Fruit fly (Drosophila melanogaster) whole organism, embryonic: ENCODE data around the gene Uvrag.
A peak's percentile ranks its signal among the peaks of the same experiment; 100 is the strongest.

Source experiments
- ATbp ChIP-seq: fragments of 200-800 bp; sonication (Bioruptor generic); optimal IDR thresholded peaks from 2 replicates; lab custom pipeline; 2017; ENCODE audit warnings: missing biosample characterization, mild to moderate bottlenecking, missing genetic modification characterization, missing genetic modification reagents
- B-H2 ChIP-seq: fragments of 200-800 bp; sonication (Bioruptor generic); optimal IDR thresholded peaks from 2 replicates; lab custom pipeline; 2018; ENCODE audit warnings: missing biosample characterization, mild to moderate bottlenecking, missing genetic modification characterization
- Blimp-1 ChIP-seq: fragments of 200-800 bp; sonication (Bioruptor generic); optimal IDR thresholded peaks from 3 replicates; lab custom pipeline; 2018; ENCODE audit warnings: missing biosample characterization, missing genetic modification characterization, mild to moderate bottlenecking, moderate library complexity, missing genetic modification reagents
- CG10267 ChIP-seq: fragments of 200-800 bp; sonication (Bioruptor generic); optimal IDR thresholded peaks from 2 replicates; lab custom pipeline; 2018; ENCODE audit warnings: missing biosample characterization, mild to moderate bottlenecking, missing genetic modification characterization, moderate library complexity
- CG10979 ChIP-seq: fragments of 200-800 bp; sonication (Bioruptor generic); optimal IDR thresholded peaks from 2 replicates; lab custom pipeline; 2018; ENCODE audit warnings: missing biosample characterization, mild to moderate bottlenecking, missing genetic modification characterization, moderate library complexity
- CG11456 ChIP-seq: fragments of 200-800 bp; sonication (Bioruptor generic); IDR thresholded peaks from 3 replicates; pipeline ENCODE4 v1.3.6; 2022; ENCODE audit warnings: missing biosample characterization, missing genetic modification characterization
- CG15514 ChIP-seq: fragments of 200-800 bp; sonication (Bioruptor generic); optimal IDR thresholded peaks from 3 replicates; lab custom pipeline; 2017; ENCODE audit warnings: missing biosample characterization, missing genetic modification characterization, mild to moderate bottlenecking, moderate library complexity, missing genetic modification reagents
- CG16779 ChIP-seq: fragments of 200-800 bp; sonication (Bioruptor generic); IDR thresholded peaks from 2 replicates; pipeline ENCODE4 v1.3.6; 2022; ENCODE audit warnings: missing biosample characterization, missing genetic modification characterization
- CG16863 ChIP-seq: fragments of 200-800 bp; sonication (Bioruptor generic); optimal IDR thresholded peaks from 3 replicates; lab custom pipeline; 2016; ENCODE audit warnings: missing biosample characterization, missing genetic modification characterization
- CG17361 ChIP-seq: fragments of 200-800 bp; sonication (Bioruptor generic); IDR thresholded peaks from 3 replicates; pipeline ENCODE4 v1.3.6; 2022; ENCODE audit warnings: missing biosample characterization, missing genetic modification characterization
- CG17912 ChIP-seq: fragments of 200-800 bp; sonication (Bioruptor generic); optimal IDR thresholded peaks from 2 replicates; lab custom pipeline; 2018; ENCODE audit warnings: missing biosample characterization, mild to moderate bottlenecking, missing genetic modification characterization
- CG34376 ChIP-seq: fragments of 200-800 bp; sonication (Bioruptor generic); optimal IDR thresholded peaks from 2 replicates; lab custom pipeline; 2018; ENCODE audit warnings: missing biosample characterization, mild to moderate bottlenecking, missing genetic modification characterization
- CG4404 ChIP-seq: fragments of 200-800 bp; sonication (Bioruptor generic); IDR thresholded peaks from 2 replicates; pipeline ENCODE4 v1.3.6; 2022; ENCODE audit warnings: missing biosample characterization, missing genetic modification characterization
- CG4707 ChIP-seq: fragments of 200-800 bp; sonication (Bioruptor generic); optimal IDR thresholded peaks from 2 replicates; lab custom pipeline; 2018; ENCODE audit warnings: missing biosample characterization, mild to moderate bottlenecking, missing genetic modification characterization, moderate library complexity
- CG6175 ChIP-seq: fragments of 200-800 bp; sonication (Bioruptor generic); IDR thresholded peaks from 3 replicates; pipeline ENCODE4 v1.3.6; 2022; ENCODE audit warnings: missing biosample characterization, missing genetic modification characterization
- CG6654 ChIP-seq: fragments of 200-800 bp; sonication (Bioruptor generic); optimal IDR thresholded peaks from 2 replicates; lab custom pipeline; 2017; ENCODE audit warnings: missing biosample characterization, mild to moderate bottlenecking, missing genetic modification characterization
- CG7786 ChIP-seq: fragments of 200-800 bp; sonication (Bioruptor generic); optimal IDR thresholded peaks from 2 replicates; lab custom pipeline; 2016; ENCODE audit warnings: missing biosample characterization, missing genetic modification characterization
- D19A ChIP-seq: fragments of 200-800 bp; optimal IDR thresholded peaks from 3 replicates; lab custom pipeline; 2019; ENCODE audit warnings: missing biosample characterization, mild to moderate bottlenecking, missing genetic modification characterization, moderate library complexity
- D19B ChIP-seq: fragments of 200-800 bp; sonication (Bioruptor generic); optimal IDR thresholded peaks from 2 replicates; lab custom pipeline; 2017; ENCODE audit warnings: missing biosample characterization, mild to moderate bottlenecking, missing genetic modification characterization
- Deaf1 ChIP-seq: fragments of 200-800 bp; optimal IDR thresholded peaks from 3 replicates; lab custom pipeline; 2019; ENCODE audit warnings: missing biosample characterization, mild to moderate bottlenecking, missing genetic modification characterization, moderate library complexity
- E2f1 ChIP-seq: fragments of 200-800 bp; sonication (Bioruptor generic); IDR thresholded peaks from 2 replicates; pipeline ENCODE4 v1.3.6; 2022; ENCODE audit warnings: missing biosample characterization, missing genetic modification characterization
- ERR ChIP-seq: fragments of 200-800 bp; sonication (Bioruptor generic); optimal IDR thresholded peaks from 2 replicates; lab custom pipeline; 2016; ENCODE audit warnings: missing biosample characterization, missing genetic modification characterization
- Mrtf ChIP-seq: fragments of 200-800 bp; sonication (Bioruptor generic); IDR thresholded peaks from 3 replicates; pipeline ENCODE4 v1.3.6; 2022; ENCODE audit warnings: missing biosample characterization, missing genetic modification characterization
- Nf-YA ChIP-seq: fragments of 200-800 bp; sonication (Bioruptor generic); IDR thresholded peaks from 2 replicates; pipeline ENCODE4 v1.3.6; 2022; ENCODE audit warnings: missing biosample characterization, missing genetic modification characterization
- Side ChIP-seq: fragments of 200-800 bp; sonication (Bioruptor generic); optimal IDR thresholded peaks from 2 replicates; lab custom pipeline; 2016; ENCODE audit warnings: missing biosample characterization, missing genetic modification characterization
- ap ChIP-seq: fragments of 200-800 bp; sonication (Bioruptor generic); IDR thresholded peaks from 2 replicates; pipeline ENCODE4 v1.3.6; 2022; ENCODE audit warnings: missing biosample characterization, missing genetic modification characterization
- bcd ChIP-seq: fragments of 200-800 bp; sonication (Bioruptor generic); optimal IDR thresholded peaks from 2 replicates; lab custom pipeline; 2017; ENCODE audit warnings: missing biosample characterization, mild to moderate bottlenecking, missing genetic modification characterization
- chinmo ChIP-seq: fragments of 200-800 bp; sonication (Bioruptor generic); IDR thresholded peaks from 4 replicates; pipeline ENCODE4 v1.3.6; 2022; ENCODE audit warnings: missing biosample characterization, missing genetic modification characterization; ENCODE audit not compliant: partially characterized antibody
- danr ChIP-seq: fragments of 200-800 bp; sonication (Bioruptor generic); IDR thresholded peaks from 2 replicates; pipeline ENCODE4 v1.3.6; 2022; ENCODE audit warnings: missing biosample characterization, missing genetic modification characterization
- fu2 ChIP-seq: fragments of 200-800 bp; sonication (Bioruptor generic); optimal IDR thresholded peaks from 2 replicates; lab custom pipeline; 2016; ENCODE audit warnings: missing biosample characterization, missing genetic modification characterization
- gcm ChIP-seq: fragments of 200-800 bp; sonication (Bioruptor generic); optimal IDR thresholded peaks from 2 replicates; lab custom pipeline; 2019; ENCODE audit warnings: missing biosample characterization, mild to moderate bottlenecking, missing genetic modification characterization, moderate library complexity
- gsb-n ChIP-seq: fragments of 200-800 bp; sonication (Bioruptor generic); optimal IDR thresholded peaks from 3 replicates; lab custom pipeline; 2018; ENCODE audit warnings: missing biosample characterization, mild to moderate bottlenecking, missing genetic modification characterization
- h ChIP-seq: fragments of >200 bp; optimal IDR thresholded peaks from 2 replicates; lab custom pipeline; 2017
- ham ChIP-seq: fragments of 200-800 bp; sonication (Bioruptor generic); IDR thresholded peaks from 2 replicates; pipeline ENCODE4 v1.3.6; 2022; ENCODE audit warnings: missing biosample characterization, missing genetic modification characterization
- lbe ChIP-seq: fragments of 200-800 bp; sonication (Bioruptor generic); optimal IDR thresholded peaks from 2 replicates; lab custom pipeline; 2016; ENCODE audit warnings: missing biosample characterization, mild to moderate bottlenecking, missing genetic modification characterization
- luna ChIP-seq: fragments of 200-800 bp; sonication (Bioruptor generic); optimal IDR thresholded peaks from 2 replicates; lab custom pipeline; 2016; ENCODE audit warnings: missing biosample characterization, missing genetic modification characterization
- mld ChIP-seq: fragments of 200-800 bp; sonication (Bioruptor generic); IDR thresholded peaks from 3 replicates; pipeline ENCODE4 v1.3.6; 2022; ENCODE audit warnings: missing biosample characterization, missing genetic modification characterization; ENCODE audit not compliant: partially characterized antibody
- nmo ChIP-seq: fragments of 200-800 bp; sonication (Bioruptor generic); optimal IDR thresholded peaks from 2 replicates; lab custom pipeline; 2018; ENCODE audit warnings: missing biosample characterization, mild to moderate bottlenecking, missing genetic modification characterization, moderate library complexity
- otp ChIP-seq: fragments of 200-800 bp; sonication (Bioruptor generic); IDR thresholded peaks from 3 replicates; pipeline ENCODE4, ENCODE4 v1.3.6; 2022; ENCODE audit warnings: missing biosample characterization, missing genetic modification characterization
- pan ChIP-seq, 4 experiments: fragments of >200 bp in 3 of 4; fragments of 200-800 bp in 1 of 4; sonication (Bioruptor generic) in 1 of 4; optimal IDR thresholded peaks in 3 of 4; IDR thresholded peaks in 1 of 4; 2 replicates each; pipeline versions ENCODE4 v1.3.6 to Lab custom; 2017 to 2022; ENCODE audit warnings: missing biosample characterization in 2 of 4, missing genetic modification characterization in 2 of 4, mixed read lengths in 1 of 4
- pb ChIP-seq: fragments of 200-800 bp; sonication (Bioruptor generic); optimal IDR thresholded peaks from 3 replicates; lab custom pipeline; 2016; ENCODE audit warnings: missing biosample characterization, missing genetic modification characterization
- run ChIP-seq: fragments of 200-800 bp; sonication (Bioruptor generic); optimal IDR thresholded peaks from 3 replicates; lab custom pipeline; 2018; ENCODE audit warnings: missing biosample characterization, mild to moderate bottlenecking, missing genetic modification characterization
- wor ChIP-seq: fragments of 200-800 bp; sonication (Bioruptor generic); IDR thresholded peaks from 2 replicates; pipeline ENCODE4 v1.3.6; 2022; ENCODE audit warnings: missing biosample characterization, missing genetic modification characterization
- zen ChIP-seq: fragments of 200-800 bp; sonication (Bioruptor generic); optimal IDR thresholded peaks from 3 replicates; lab custom pipeline; 2018; ENCODE audit warnings: missing biosample characterization, mild to moderate bottlenecking, missing genetic modification characterization, moderate library complexity

Uvrag gene

dm6 chr2L:13244759-13245308 is 41.7 kb upstream of the Uvrag start (continued):
- TF ChIP-seq CG7786 (GFP tag; lab: Kevin White, UChicago) (no peak), wor (no peak), ham (GFP tag; lab: Robert Waterston, UW) (no peak), ap (GFP tag; lab: Robert Waterston, UW) (no peak), danr (GFP tag; lab: Robert Waterston, UW) (no peak), otp (no peak), pan (optimal IDR thresholded peaks at IDR 0.05; lab: Kevin White, UChicago) (no peak), pan (GFP tag; optimal IDR thresholded peaks at IDR 0.05 in 1 of 2, IDR thresholded peaks at IDR 0.05 in 1 of 2) (no peak), Nf-YA (no peak), lbe (no peak), h (lab: Kevin White, UChicago) (no peak), run (no peak), pb (GFP tag; lab: Kevin White, UChicago) (no peak), gcm (GFP tag; lab: Kevin White, UChicago) (no peak), CG11456 (GFP tag; lab: Robert Waterston, UW) (no peak), zen (peak; percentile 10), CG17912 (GFP tag; lab: Kevin White, UChicago) (no peak)

- TF ChIP-seq CG17361 (GFP tag; lab: Robert Waterston, UW) (no peak), D19A (tag; lab: Kevin White, UChicago) (no peak), B-H2 (GFP tag; lab: Kevin White, UChicago) (no peak), CG10979 (tag; lab: Kevin White, UChicago) (no peak), CG15514 (peak; percentile 96), CG10267 (tag; lab: Kevin White, UChicago) (no peak), gsb-n (tag; lab: Kevin White, UChicago) (no peak), ATbp (GFP tag; lab: Kevin White, UChicago) (no peak), E2f1 (GFP tag; lab: Robert Waterston, UW) (no peak), luna (GFP tag; lab: Kevin White, UChicago) (no peak), CG4707 (GFP tag; lab: Kevin White, UChicago) (no peak), CG4404 (GFP tag; lab: Robert Waterston, UW) (no peak), CG16779 (GFP tag; lab: Robert Waterston, UW) (no peak), mld (GFP tag; lab: Robert Waterston, UW) (no peak), chinmo (GFP tag; lab: Robert Waterston, UW) (peak; percentile 56; the same call in 1 of the 4 replicates), fu2 (GFP tag; lab: Kevin White, UChicago) (no peak), Side (GFP tag; lab: Kevin White, UChicago) (no peak), D19B (GFP tag; lab: Kevin White, UChicago) (no peak), ERR (GFP tag; lab: Kevin White, UChicago) (no peak), bcd (GFP tag; lab: Kevin White, UChicago) (no peak), CG16863 (GFP tag; lab: Kevin White, UChicago) (no peak), nmo (GFP tag; lab: Kevin White, UChicago) (no peak), Deaf1 (tag; lab: Kevin White, UChicago) (peak; percentile 93), Mrtf (GFP tag; lab: Robert Waterston, UW) (no peak), Blimp-1 (GFP tag; lab: Kevin White, UChicago) (no peak), CG6654 (GFP tag; lab: Kevin White, UChicago) (peak; percentile 54), CG6175 (GFP tag; lab: Robert Waterston, UW) (no peak), CG34376 (GFP tag; lab: Kevin White, UChicago) (no peak)
Measured at dm6 chr2L:13245855-13246645, 40.5 kb upstream of the Uvrag start, which contains the start of gene CG16820. TSS of gene CG16820 (plus strand) at chr2L:13246232.
